Worm (Caenorhabditis elegans) whole organism, mixed stage, embryonic: ENCODE data around the gene gpa-6.

Experiments
- bed-3 ChIP-seq: fragments of 200-800 bp; sonication (Bioruptor generic); optimal IDR thresholded peaks from 3 replicates; lab custom pipeline; 2018; ENCODE audit warnings: mild to moderate bottlenecking, missing genetic modification characterization, moderate library complexity, missing compliant biosample characterization
- blmp-1 ChIP-seq: fragments of 150-350 bp; optimal IDR thresholded peaks from 2 replicates; lab custom pipeline; 2014; ENCODE audit warnings: missing biosample characterization, missing genetic modification characterization
- ceh-39 ChIP-seq: fragments of 150-350 bp; optimal IDR thresholded peaks from 2 replicates; lab custom pipeline; 2014; ENCODE audit warnings: missing biosample characterization, missing genetic modification characterization
- ces-1 ChIP-seq: fragments of 150-350 bp; optimal IDR thresholded peaks from 2 replicates; lab custom pipeline; 2014; ENCODE audit warnings: missing biosample characterization, missing genetic modification reagents, missing genetic modification characterization
- elt-3 ChIP-seq: fragments of 150-350 bp; optimal IDR thresholded peaks from 2 replicates; lab custom pipeline; 2014; ENCODE audit warnings: missing biosample characterization, missing genetic modification characterization
- flh-1 ChIP-seq: fragments of 200-800 bp; sonication (Bioruptor generic); optimal IDR thresholded peaks from 2 replicates; lab custom pipeline; 2018; ENCODE audit warnings: mild to moderate bottlenecking, missing genetic modification characterization, moderate library complexity, missing compliant biosample characterization
- nhr-12 ChIP-seq: fragments of 150-350 bp; optimal IDR thresholded peaks from 2 replicates; lab custom pipeline; 2014; ENCODE audit warnings: missing biosample characterization, missing genetic modification characterization
- nhr-76 ChIP-seq: sonication (generic microtip); optimal IDR thresholded peaks from 2 replicates; lab custom pipeline; 2017; ENCODE audit warnings: missing biosample characterization, missing genetic modification characterization
- pha-4 ChIP-seq: fragments of 150-350 bp; optimal IDR thresholded peaks from 2 replicates; lab custom pipeline; 2018; ENCODE audit warnings: missing biosample characterization, missing genetic modification reagents, missing genetic modification characterization
- sem-2 ChIP-seq: fragments of 200-800 bp; sonication (Bioruptor generic); optimal IDR thresholded peaks from 2 replicates; lab custom pipeline; 2018; ENCODE audit warnings: mild to moderate bottlenecking, missing genetic modification characterization, missing compliant biosample characterization
- snpc-4 ChIP-seq: fragments of 150-350 bp; optimal IDR thresholded peaks from 2 replicates; lab custom pipeline; 2014; ENCODE audit warnings: missing biosample characterization, missing genetic modification characterization
- tbx-8 ChIP-seq: fragments of 200-800 bp; sonication (Bioruptor generic); optimal IDR thresholded peaks from 2 replicates; lab custom pipeline; 2018; ENCODE audit warnings: mild to moderate bottlenecking, missing genetic modification characterization, moderate library complexity, missing compliant biosample characterization
- unc-62 ChIP-seq: fragments of 150-350 bp; optimal IDR thresholded peaks from 2 replicates; lab custom pipeline; 2014; ENCODE audit warnings: missing biosample characterization, missing genetic modification reagents, missing genetic modification characterization
- ztf-11 ChIP-seq: fragments of 150-350 bp; optimal IDR thresholded peaks from 2 replicates; lab custom pipeline; 2014; ENCODE audit warnings: missing biosample characterization, missing genetic modification characterization

ce11 chrX:13182012-13182411 is 9.0 kb upstream of the gpa-6 start:
- TF ChIP-seq sem-2 (GFP tag; lab: Kevin White, UChicago), result no peak
- TF ChIP-seq ces-1 (GFP tag; lab: Kevin White, UChicago), result no peak
- no peak for TF ChIP-seq unc-62 (GFP tag; lab: Kevin White, UChicago)
- no peak for TF ChIP-seq snpc-4 (tag; lab: Kevin White, UChicago)
- no peak for TF ChIP-seq ztf-11
- TF ChIP-seq tbx-8 (GFP tag; lab: Kevin White, UChicago), result no peak
- TF ChIP-seq nhr-12, result no peak
- TF ChIP-seq blmp-1 (tag; lab: Kevin White, UChicago), result no peak
- TF ChIP-seq ceh-39, result no peak
- no peak for TF ChIP-seq elt-3 (tag; lab: Kevin White, UChicago)
- no peak for TF ChIP-seq pha-4 (tag; lab: Kevin White, UChicago)
- TF ChIP-seq flh-1 (GFP tag; lab: Kevin White, UChicago), result no peak
- TF ChIP-seq bed-3, result no peak
- no peak for TF ChIP-seq nhr-76
